Fruit fly (Drosophila melanogaster) whole organism, prepupa: Measurements from ENCODE around the gene CG43880.

Experiments
- Blimp-1 ChIP-seq: fragments of 200-800 bp; sonication (Bioruptor generic); optimal IDR thresholded peaks from 3 replicates; lab custom pipeline; 2017; ENCODE audit warnings: missing biosample characterization, missing genetic modification characterization, mild to moderate bottlenecking, moderate library complexity, missing genetic modification reagents
- CG11294 ChIP-seq: fragments of 200-800 bp; sonication (Bioruptor generic); IDR thresholded peaks from 2 replicates; pipeline ENCODE4 v1.3.6; 2022; ENCODE audit warnings: missing biosample characterization, missing genetic modification characterization
- CG11762 ChIP-seq: fragments of 200-800 bp; sonication (Bioruptor generic); optimal IDR thresholded peaks from 3 replicates; lab custom pipeline; 2016; ENCODE audit warnings: missing biosample characterization, missing genetic modification characterization; ENCODE audit not compliant: insufficient read depth
- CG15336 ChIP-seq: fragments of 200-800 bp; sonication (Bioruptor generic); IDR thresholded peaks from 2 replicates; pipeline ENCODE4 v1.3.6; 2022; ENCODE audit warnings: missing biosample characterization, missing genetic modification characterization
- CG1621 ChIP-seq: fragments of 200-800 bp; sonication (Bioruptor generic); optimal IDR thresholded peaks from 3 replicates; lab custom pipeline; 2018; ENCODE audit warnings: missing biosample characterization, mild to moderate bottlenecking, missing genetic modification characterization
- CG16779 ChIP-seq: fragments of 200-800 bp; sonication (Bioruptor generic); optimal IDR thresholded peaks from 3 replicates; lab custom pipeline; 2017; ENCODE audit warnings: missing biosample characterization, mild to moderate bottlenecking, missing genetic modification characterization
- CG31627 ChIP-seq: fragments of 200-800 bp; sonication (Bioruptor generic); optimal IDR thresholded peaks from 3 replicates; lab custom pipeline; 2016; ENCODE audit warnings: missing biosample characterization, missing genetic modification characterization
- CG32006 ChIP-seq: fragments of 200-800 bp; sonication (Bioruptor generic); optimal IDR thresholded peaks from 3 replicates; lab custom pipeline; 2017; ENCODE audit warnings: missing biosample characterization, mild to moderate bottlenecking, missing genetic modification characterization
- CG34406 ChIP-seq: fragments of 200-800 bp; sonication (Bioruptor generic); optimal IDR thresholded peaks from 3 replicates; lab custom pipeline; 2016; ENCODE audit warnings: missing biosample characterization, missing genetic modification characterization
- CG3919 ChIP-seq: fragments of 200-800 bp; sonication (Bioruptor generic); optimal IDR thresholded peaks from 3 replicates; lab custom pipeline; 2016; ENCODE audit warnings: missing biosample characterization, missing genetic modification characterization
- CG4318 ChIP-seq: fragments of 200-800 bp; sonication (Bioruptor generic); optimal IDR thresholded peaks from 3 replicates; lab custom pipeline; 2017; ENCODE audit warnings: missing biosample characterization, mild to moderate bottlenecking, missing genetic modification characterization
- CG6163 ChIP-seq: fragments of 200-800 bp; sonication (Bioruptor generic); IDR thresholded peaks from 3 replicates; pipeline ENCODE4 v1.3.6; 2022; ENCODE audit warnings: missing biosample characterization, missing genetic modification characterization
- CG6792 ChIP-seq: fragments of 200-800 bp; sonication (Bioruptor generic); optimal IDR thresholded peaks from 3 replicates; lab custom pipeline; 2016; ENCODE audit warnings: missing biosample characterization, missing genetic modification characterization
- CG6808 ChIP-seq: fragments of 200-800 bp; sonication (Bioruptor generic); optimal IDR thresholded peaks from 3 replicates; lab custom pipeline; 2017; ENCODE audit warnings: missing biosample characterization, missing genetic modification characterization, mild to moderate bottlenecking, moderate library complexity, missing genetic modification reagents
- CG7368 ChIP-seq: fragments of 200-800 bp; sonication (Bioruptor generic); optimal IDR thresholded peaks from 3 replicates; lab custom pipeline; 2016; ENCODE audit warnings: missing biosample characterization, missing genetic modification characterization
- CG8319 ChIP-seq: fragments of 200-800 bp; sonication (Bioruptor generic); optimal IDR thresholded peaks from 3 replicates; lab custom pipeline; 2016; ENCODE audit warnings: missing biosample characterization, missing genetic modification characterization
- CG8632 ChIP-seq: fragments of 200-800 bp; sonication (Bioruptor generic); optimal IDR thresholded peaks from 3 replicates; lab custom pipeline; 2016; ENCODE audit warnings: missing biosample characterization, missing genetic modification characterization
- Eip75B ChIP-seq: fragments of 200-800 bp; sonication (Bioruptor generic); optimal IDR thresholded peaks from 3 replicates; lab custom pipeline; 2016; ENCODE audit warnings: missing biosample characterization, missing genetic modification characterization
- Eip78C ChIP-seq: fragments of 200-800 bp; sonication (Bioruptor generic); peaks from one replicate; lab custom pipeline; 2016; ENCODE audit warnings: missing biosample characterization, missing genetic modification characterization
- Eip93F ChIP-seq: fragments of 200-800 bp; sonication (Bioruptor generic); optimal IDR thresholded peaks from 2 replicates; lab custom pipeline; 2016; ENCODE audit warnings: missing biosample characterization, mild to moderate bottlenecking, missing genetic modification characterization
- Gug ChIP-seq: fragments of 200-800 bp; sonication (Bioruptor generic); IDR thresholded peaks from 2 replicates; pipeline ENCODE4 v1.3.6; 2022; ENCODE audit warnings: missing biosample characterization, missing genetic modification characterization
- Hr4 ChIP-seq: fragments of 200-800 bp; sonication (Bioruptor generic); optimal IDR thresholded peaks from 3 replicates; lab custom pipeline; 2016; ENCODE audit warnings: missing biosample characterization, missing genetic modification characterization
- Lpt ChIP-seq: fragments of 200-800 bp; sonication (Bioruptor generic); optimal IDR thresholded peaks from 3 replicates; lab custom pipeline; 2016; ENCODE audit warnings: missing biosample characterization, missing genetic modification characterization
- Met ChIP-seq: fragments of 200-800 bp; sonication (Bioruptor generic); optimal IDR thresholded peaks from 3 replicates; lab custom pipeline; 2016; ENCODE audit warnings: missing biosample characterization, missing genetic modification characterization
- Sox102F ChIP-seq: fragments of 200-800 bp; sonication (Bioruptor generic); optimal IDR thresholded peaks from 2 replicates; lab custom pipeline; 2016; ENCODE audit warnings: missing biosample characterization, mild to moderate bottlenecking, missing genetic modification characterization
- Sox15 ChIP-seq: fragments of 200-800 bp; sonication (Bioruptor generic); optimal IDR thresholded peaks from 3 replicates; lab custom pipeline; 2016; ENCODE audit warnings: missing biosample characterization, missing genetic modification characterization
- achi ChIP-seq: fragments of 200-800 bp; sonication (Bioruptor generic); optimal IDR thresholded peaks from 3 replicates; lab custom pipeline; 2016; ENCODE audit warnings: missing biosample characterization, missing genetic modification characterization
- cyc ChIP-seq: fragments of 200-800 bp; sonication (Bioruptor generic); optimal IDR thresholded peaks from 3 replicates; lab custom pipeline; 2016; ENCODE audit warnings: missing biosample characterization, missing genetic modification characterization
- dac ChIP-seq: fragments of 200-800 bp; sonication (Bioruptor generic); optimal IDR thresholded peaks from 2 replicates; lab custom pipeline; 2017; ENCODE audit warnings: missing biosample characterization, mild to moderate bottlenecking, missing genetic modification characterization
- dsx ChIP-seq: fragments of 200-800 bp; optimal IDR thresholded peaks from 3 replicates; lab custom pipeline; 2019; ENCODE audit warnings: missing biosample characterization, mild to moderate bottlenecking, missing genetic modification characterization, moderate library complexity; ENCODE audit not compliant: poor library complexity, severe bottlenecking
- esn ChIP-seq: fragments of 200-800 bp; sonication (Bioruptor generic); optimal IDR thresholded peaks from 2 replicates; lab custom pipeline; 2016; ENCODE audit warnings: missing biosample characterization, mild to moderate bottlenecking, missing genetic modification characterization, moderate library complexity
- fd59A ChIP-seq: fragments of 200-800 bp; sonication (Bioruptor generic); optimal IDR thresholded peaks from 2 replicates; lab custom pipeline; 2017; ENCODE audit warnings: missing biosample characterization, mild to moderate bottlenecking, missing genetic modification characterization, missing genetic modification reagents
- fd85E ChIP-seq: fragments of 200-800 bp; sonication (Bioruptor generic); optimal IDR thresholded peaks from 3 replicates; lab custom pipeline; 2016; ENCODE audit warnings: missing biosample characterization, missing genetic modification characterization
- fkh ChIP-seq: fragments of 200-800 bp; sonication (Bioruptor generic); optimal IDR thresholded peaks from 3 replicates; lab custom pipeline; 2017; ENCODE audit warnings: missing biosample characterization, mild to moderate bottlenecking, missing genetic modification characterization, moderate library complexity
- net ChIP-seq: fragments of 200-800 bp; sonication (Bioruptor generic); optimal IDR thresholded peaks from 3 replicates; lab custom pipeline; 2016; ENCODE audit warnings: missing biosample characterization, missing genetic modification characterization
- salr ChIP-seq, 2 experiments: fragments of 200-800 bp; sonication (Bioruptor generic); optimal IDR thresholded peaks; 3 replicates each; lab custom pipeline; 2016 to 2018; ENCODE audit warnings: missing biosample characterization in 2 of 2, missing genetic modification characterization in 2 of 2, mild to moderate bottlenecking in 1 of 2
- spab ChIP-seq: fragments of 200-800 bp; sonication (Bioruptor generic); optimal IDR thresholded peaks from 2 replicates; lab custom pipeline; 2017; ENCODE audit warnings: missing biosample characterization, mild to moderate bottlenecking, missing genetic modification characterization, missing genetic modification reagents
- svp ChIP-seq: fragments of 200-800 bp; sonication (Bioruptor generic); peaks from one replicate; lab custom pipeline; 2016; ENCODE audit warnings: missing biosample characterization, missing genetic modification characterization
- vri ChIP-seq: fragments of 200-800 bp; sonication (Bioruptor generic); optimal IDR thresholded peaks from 3 replicates; lab custom pipeline; 2016; ENCODE audit warnings: missing biosample characterization, mild to moderate bottlenecking, missing genetic modification characterization

CG43880 gene

DNA sequence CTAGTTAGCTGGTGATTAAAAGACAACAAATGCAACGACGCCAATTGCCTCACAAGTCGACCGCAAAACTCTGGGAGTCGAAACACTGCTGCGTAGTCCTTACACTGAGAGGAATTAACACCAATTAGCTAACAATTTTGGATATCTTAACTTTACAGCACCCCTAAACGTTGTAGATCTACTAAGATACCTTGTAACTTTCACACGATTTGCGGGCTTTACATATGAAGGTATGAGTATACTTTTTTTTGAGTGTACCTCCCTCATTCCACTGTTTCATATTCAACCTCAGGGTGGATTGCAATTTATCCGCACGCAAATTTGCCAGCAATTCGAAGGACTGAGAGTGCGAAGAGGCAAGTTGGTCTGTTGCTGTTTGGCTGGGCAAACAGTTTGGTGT is 17.4 kb upstream of the CG43880 start:
- TF ChIP-seq esn (peak; percentile 23), CG31627 (GFP tag; lab: Kevin White, UChicago) (peak; percentile 17), dsx (GFP tag; lab: Kevin White, UChicago) (no peak), Eip78C (peak; percentile 51)

DNA sequence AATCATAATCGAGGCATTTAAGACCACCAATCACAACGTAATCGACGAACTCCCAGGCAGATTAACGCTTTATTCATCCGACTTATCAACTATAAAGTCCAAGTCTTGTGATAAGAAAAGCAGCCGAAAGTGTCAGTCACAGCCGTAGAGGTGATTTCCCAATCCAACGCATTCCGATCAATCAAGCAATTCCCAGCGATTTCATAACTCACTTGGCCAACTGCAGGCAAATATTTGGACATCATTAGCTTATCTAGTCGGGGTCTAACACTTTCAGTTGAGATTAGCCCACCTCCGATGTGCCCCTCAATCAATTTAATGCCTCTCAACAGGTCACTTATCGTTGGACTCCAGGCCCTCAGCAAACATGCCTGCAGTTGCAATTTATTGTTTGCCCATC is 16.9 kb upstream of the CG43880 start:
- TF ChIP-seq fkh (GFP tag; lab: Kevin White, UChicago): no peak
- no peak for TF ChIP-seq CG1621 (tag; lab: Kevin White, UChicago)
- no peak for TF ChIP-seq achi (GFP tag; lab: Kevin White, UChicago)
- no peak for TF ChIP-seq Met (GFP tag; lab: Kevin White, UChicago)
- TF ChIP-seq vri (GFP tag; lab: Kevin White, UChicago): no peak
- TF ChIP-seq, all 60 proteins: peak for 0

DNA sequence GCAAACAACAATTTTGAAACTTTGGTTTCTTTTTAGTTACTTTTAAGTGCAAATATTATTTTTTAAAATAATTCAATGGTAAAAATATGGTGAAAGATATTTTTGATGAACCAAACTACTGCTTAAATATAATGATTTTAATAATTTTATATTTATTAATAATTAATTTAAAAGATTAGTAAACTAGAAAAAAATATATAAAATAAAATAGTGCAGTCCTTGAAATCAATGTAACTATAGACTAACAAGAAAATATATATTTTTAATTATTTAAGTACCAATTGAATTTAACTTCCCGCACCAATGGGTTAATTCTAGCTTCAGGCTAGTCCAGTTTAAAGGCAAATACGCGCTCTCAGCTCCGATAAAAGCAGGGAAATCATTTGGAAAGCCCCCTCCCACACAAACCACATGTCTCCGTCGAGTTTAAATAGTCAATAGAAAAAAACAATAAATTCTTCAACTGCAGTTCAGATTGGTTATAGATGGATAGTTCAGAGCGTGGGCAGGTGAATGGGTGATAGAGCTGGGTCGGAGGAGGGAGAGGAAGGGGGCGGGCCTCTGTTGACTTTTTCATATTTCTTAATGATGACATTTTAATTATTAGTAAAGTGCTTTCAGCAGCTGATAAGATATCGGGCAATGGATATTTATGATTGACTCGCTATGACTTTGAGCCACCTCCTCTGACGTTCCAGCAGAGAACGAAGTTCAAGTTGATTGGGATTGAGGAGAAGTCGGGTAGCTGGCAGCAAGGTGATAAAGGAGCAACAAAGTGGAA is 16.0 kb upstream of the CG43880 start:
- TF ChIP-seq Eip78C (peak; percentile 32), fkh (GFP tag; lab: Kevin White, UChicago) (peak; percentile 85), fd85E (GFP tag; lab: Kevin White, UChicago) (no peak)

DNA sequence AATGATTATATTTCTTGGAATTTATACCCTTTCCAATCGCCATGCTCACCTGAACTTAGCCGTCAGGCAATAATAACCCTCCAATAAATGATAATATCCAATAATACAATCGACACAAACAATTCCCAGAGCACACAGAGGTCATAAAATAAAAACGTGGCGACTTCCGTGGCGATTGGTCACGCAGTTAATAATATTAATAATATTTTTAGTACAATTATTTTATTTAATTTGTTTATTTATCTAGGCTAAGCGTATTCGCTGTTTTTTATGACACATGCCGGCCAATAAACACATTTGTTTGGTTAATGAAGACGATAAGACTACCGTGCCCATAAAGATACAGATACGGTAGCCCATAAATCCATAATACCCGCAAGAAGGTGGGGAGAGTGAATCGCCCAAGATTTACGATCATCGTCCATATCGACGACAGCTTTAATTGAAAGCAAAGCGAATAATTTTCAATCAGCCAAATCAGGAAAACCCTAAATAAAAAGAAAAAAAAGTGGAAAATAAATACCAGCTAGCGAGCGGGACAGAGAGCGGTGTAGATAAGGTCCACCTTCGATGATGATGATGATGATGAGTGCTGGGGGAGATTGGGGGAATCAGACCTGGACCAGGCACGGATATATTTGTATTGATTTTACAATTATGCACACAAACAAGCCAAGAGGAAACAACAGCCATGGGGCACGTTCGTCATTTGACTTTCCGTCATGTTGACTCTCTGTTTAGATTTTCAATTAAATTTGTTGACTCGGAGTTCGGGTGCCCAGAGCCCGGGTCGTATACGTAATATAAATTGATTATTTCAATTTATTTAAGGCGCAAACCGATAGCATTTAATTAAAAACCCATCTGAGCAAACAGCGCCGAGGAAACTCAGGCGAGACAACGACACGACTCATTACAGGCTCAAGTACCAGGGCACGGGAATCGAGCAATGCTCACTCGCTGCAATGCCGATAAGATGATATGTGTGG is 14.9 kb upstream of the CG43880 start:
- no peak for TF ChIP-seq CG31627 (GFP tag; lab: Kevin White, UChicago)
- TF ChIP-seq CG15336 (GFP tag; lab: Robert Waterston, UW): no peak
- TF ChIP-seq net (GFP tag; lab: Kevin White, UChicago): no peak
- TF ChIP-seq Gug (GFP tag; lab: Robert Waterston, UW): no peak
- TF ChIP-seq svp (GFP tag; lab: Kevin White, UChicago): no peak
- no peak for TF ChIP-seq CG8319 (GFP tag; lab: Kevin White, UChicago)
- TF ChIP-seq CG34406 (GFP tag; lab: Kevin White, UChicago): no peak
- TF ChIP-seq spab (GFP tag; lab: Kevin White, UChicago): no peak
- TF ChIP-seq CG11294 (GFP tag; lab: Robert Waterston, UW): no peak
- TF ChIP-seq Blimp-1 (GFP tag; lab: Kevin White, UChicago): peak; percentile 13
- TF ChIP-seq dac (GFP tag; lab: Kevin White, UChicago): no peak
- TF ChIP-seq Eip75B: no peak
- no peak for TF ChIP-seq CG7368
- TF ChIP-seq CG11762 (GFP tag; lab: Kevin White, UChicago): no peak
- TF ChIP-seq fkh (GFP tag; lab: Kevin White, UChicago): peak; percentile 80
- no peak for TF ChIP-seq CG1621 (tag; lab: Kevin White, UChicago)
- no peak for TF ChIP-seq cyc
- no peak for TF ChIP-seq CG16779
- peak; percentile 21 for TF ChIP-seq Sox102F
- TF ChIP-seq salr (GFP tag; optimal IDR thresholded peaks at IDR 0.05; lab: Kevin White, UChicago): no peak
- TF ChIP-seq achi (GFP tag; lab: Kevin White, UChicago): no peak
- peak; percentile 74 for TF ChIP-seq vri (GFP tag; lab: Kevin White, UChicago)
- TF ChIP-seq CG8632 (GFP tag; lab: Kevin White, UChicago): no peak
- TF ChIP-seq CG6163 (GFP tag; lab: Robert Waterston, UW): no peak
- TF ChIP-seq CG6808: no peak
- TF ChIP-seq CG3919 (GFP tag; lab: Kevin White, UChicago): no peak
- TF ChIP-seq Eip78C: peak; percentile 54
- no peak for TF ChIP-seq fd59A (GFP tag; lab: Kevin White, UChicago)
- TF ChIP-seq Eip93F (GFP tag; lab: Kevin White, UChicago): peak; percentile 19
- TF ChIP-seq Sox15 (GFP tag; lab: Kevin White, UChicago): no peak
- TF ChIP-seq CG6792: no peak
- no peak for TF ChIP-seq CG32006 (GFP tag; lab: Kevin White, UChicago)
- no peak for TF ChIP-seq Met (GFP tag; lab: Kevin White, UChicago)
- no peak for TF ChIP-seq CG4318 (GFP tag; lab: Kevin White, UChicago)
- no peak for TF ChIP-seq Hr4 (GFP tag; lab: Kevin White, UChicago)
- TF ChIP-seq Lpt (GFP tag; lab: Kevin White, UChicago): no peak
- TF ChIP-seq, all 60 proteins: peak for 6
